Fruit fly (Drosophila melanogaster) whole organism, adult: ENCODE results near the gene eIF5B.
A peak's percentile ranks its signal among the peaks of the same experiment; 100 is the strongest.

Experiments used
- CG11617 ChIP-seq: fragments of 200-800 bp; sonication (Bioruptor generic); optimal IDR thresholded peaks from 2 replicates; lab custom pipeline; 2017; ENCODE audit warnings: mild to moderate bottlenecking, missing biosample characterization, missing genetic modification reagents, missing genetic modification characterization
- CG12768 ChIP-seq: fragments of 200-800 bp; sonication (Bioruptor generic); optimal IDR thresholded peaks from 2 replicates; lab custom pipeline; 2017; ENCODE audit warnings: missing biosample characterization, missing genetic modification characterization, mild to moderate bottlenecking, moderate library complexity, missing genetic modification reagents
- CG14711 ChIP-seq: fragments of 200-800 bp; sonication (Bioruptor generic); optimal IDR thresholded peaks from 2 replicates; lab custom pipeline; 2018; ENCODE audit warnings: missing biosample characterization, mild to moderate bottlenecking, missing genetic modification characterization, moderate library complexity
- CG1620 ChIP-seq: fragments of 200-800 bp; sonication (Bioruptor generic); optimal IDR thresholded peaks from 2 replicates; lab custom pipeline; 2016; ENCODE audit warnings: missing biosample characterization, missing genetic modification characterization
- CG33017 ChIP-seq: fragments of 200-800 bp; sonication (Bioruptor generic); optimal IDR thresholded peaks from 2 replicates; lab custom pipeline; 2018; ENCODE audit warnings: missing biosample characterization, mild to moderate bottlenecking, missing genetic modification characterization, moderate library complexity
- CG5204 ChIP-seq: fragments of 200-800 bp; sonication (Bioruptor generic); optimal IDR thresholded peaks from 2 replicates; lab custom pipeline; 2016; ENCODE audit warnings: missing biosample characterization, missing genetic modification characterization
- CG7045 ChIP-seq: fragments of 200-800 bp; sonication (Bioruptor generic); optimal IDR thresholded peaks from 2 replicates; lab custom pipeline; 2017; ENCODE audit warnings: missing biosample characterization, mild to moderate bottlenecking, missing genetic modification characterization
- CG7101 ChIP-seq: fragments of 200-800 bp; sonication (Bioruptor generic); optimal IDR thresholded peaks from 2 replicates; lab custom pipeline; 2018; ENCODE audit warnings: missing biosample characterization, mild to moderate bottlenecking, missing genetic modification characterization, moderate library complexity
- Clk ChIP-seq: fragments of 200-800 bp; sonication (Bioruptor generic); optimal IDR thresholded peaks from 2 replicates; lab custom pipeline; 2017; ENCODE audit warnings: missing biosample characterization, missing genetic modification characterization
- Crg-1 ChIP-seq: fragments of 200-800 bp; sonication (Bioruptor generic); optimal IDR thresholded peaks from 2 replicates; lab custom pipeline; 2016; ENCODE audit warnings: missing biosample characterization, missing genetic modification characterization
- Hr96 ChIP-seq: fragments of 200-800 bp; sonication (Bioruptor generic); optimal IDR thresholded peaks from 2 replicates; lab custom pipeline; 2016; ENCODE audit warnings: missing biosample characterization, missing genetic modification characterization
- Mnt ChIP-seq: fragments of 200-800 bp; sonication (Bioruptor generic); optimal IDR thresholded peaks from 2 replicates; lab custom pipeline; 2016; ENCODE audit warnings: missing biosample characterization, mild to moderate bottlenecking, missing genetic modification characterization
- bab1 ChIP-seq: fragments of 200-800 bp; sonication (Bioruptor generic); optimal IDR thresholded peaks from 3 replicates; lab custom pipeline; 2019; ENCODE audit warnings: missing biosample characterization, mild to moderate bottlenecking, missing genetic modification characterization, moderate library complexity
- cic ChIP-seq: fragments of 200-800 bp; sonication (Bioruptor generic); optimal IDR thresholded peaks from 2 replicates; lab custom pipeline; 2017; ENCODE audit warnings: missing biosample characterization, mild to moderate bottlenecking, missing genetic modification characterization, moderate library complexity
- cnc ChIP-seq, 2 experiments: fragments of >200 bp; optimal IDR thresholded peaks; 2 replicates each; lab custom pipeline; 2017
- kay ChIP-seq: fragments of 200-800 bp; sonication (Bioruptor generic); peaks from one replicate; lab custom pipeline; 2016; ENCODE audit warnings: missing biosample characterization, missing genetic modification characterization, borderline replicate concordance
- ovo ChIP-seq: fragments of 200-800 bp; sonication (Bioruptor generic); optimal IDR thresholded peaks from 2 replicates; lab custom pipeline; 2016; ENCODE audit warnings: missing biosample characterization, missing genetic modification characterization
- pad ChIP-seq: fragments of 200-800 bp; sonication (Bioruptor generic); optimal IDR thresholded peaks from 3 replicates; lab custom pipeline; 2017; ENCODE audit warnings: missing biosample characterization, missing genetic modification characterization, mild to moderate bottlenecking, moderate library complexity, missing genetic modification reagents
- tj ChIP-seq: fragments of 200-800 bp; sonication (Bioruptor generic); optimal IDR thresholded peaks from 3 replicates; lab custom pipeline; 2017; ENCODE audit warnings: missing biosample characterization, mild to moderate bottlenecking, missing genetic modification characterization, moderate library complexity
- toe ChIP-seq: fragments of 200-800 bp; sonication (Bioruptor generic); optimal IDR thresholded peaks from 2 replicates; lab custom pipeline; 2016; ENCODE audit warnings: missing biosample characterization, missing genetic modification characterization

The eIF5B gene

dm6 chr3L:3452684-3453083 lies 8.1 kb downstream of the eIF5B start:
- TF ChIP-seq tj (GFP tag; lab: Kevin White, UChicago) = no peak
- no peak for TF ChIP-seq Clk (GFP tag; lab: Kevin White, UChicago)
- TF ChIP-seq CG5204 (GFP tag; lab: Kevin White, UChicago) = no peak
- TF ChIP-seq cnc (optimal IDR thresholded peaks at IDR 0.05; lab: Kevin White, UChicago) = no peak
- no peak for TF ChIP-seq kay

dm6 chr3L:3451774-3452173 lies 9.0 kb downstream of the eIF5B start:
- TF ChIP-seq tj (GFP tag; lab: Kevin White, UChicago) = peak; percentile 7
- no peak for TF ChIP-seq CG33017

DNA sequence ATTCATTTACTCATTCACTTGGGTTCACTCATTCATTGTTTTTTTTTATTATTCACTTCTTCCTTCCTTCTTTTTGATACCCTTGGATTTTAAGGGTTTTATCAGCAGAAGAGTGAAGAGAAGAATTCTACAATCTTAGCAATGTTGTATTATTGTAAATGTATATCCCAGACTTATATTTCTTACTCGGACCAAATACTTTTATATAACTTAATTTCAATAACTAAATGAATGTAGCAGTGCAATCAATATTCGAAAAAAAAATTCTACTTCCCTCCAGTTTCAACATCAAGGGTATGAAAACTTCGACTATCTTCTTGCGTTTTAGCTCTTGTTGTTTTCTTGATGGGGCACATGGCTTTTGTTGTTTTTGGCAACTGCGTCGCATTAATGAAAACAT lies 10.4 kb downstream of the eIF5B start:
- no peak for TF ChIP-seq ovo
- no peak for TF ChIP-seq CG7045 (GFP tag; lab: Kevin White, UChicago)
- no peak for TF ChIP-seq CG14711 (tag; lab: Kevin White, UChicago)
- TF ChIP-seq cic (GFP tag; lab: Kevin White, UChicago) = no peak
- no peak for TF ChIP-seq toe (GFP tag; lab: Kevin White, UChicago)
- no peak for TF ChIP-seq cnc (optimal IDR thresholded peaks at IDR 0.05; lab: Kevin White, UChicago)
- no peak for TF ChIP-seq CG33017
- no peak for TF ChIP-seq CG7101 (tag; lab: Kevin White, UChicago)
- TF ChIP-seq tj (GFP tag; lab: Kevin White, UChicago) = no peak
- no peak for TF ChIP-seq kay
- TF ChIP-seq CG1620 = no peak
- TF ChIP-seq Hr96 = no peak
- TF ChIP-seq CG5204 (GFP tag; lab: Kevin White, UChicago) = no peak

DNA sequence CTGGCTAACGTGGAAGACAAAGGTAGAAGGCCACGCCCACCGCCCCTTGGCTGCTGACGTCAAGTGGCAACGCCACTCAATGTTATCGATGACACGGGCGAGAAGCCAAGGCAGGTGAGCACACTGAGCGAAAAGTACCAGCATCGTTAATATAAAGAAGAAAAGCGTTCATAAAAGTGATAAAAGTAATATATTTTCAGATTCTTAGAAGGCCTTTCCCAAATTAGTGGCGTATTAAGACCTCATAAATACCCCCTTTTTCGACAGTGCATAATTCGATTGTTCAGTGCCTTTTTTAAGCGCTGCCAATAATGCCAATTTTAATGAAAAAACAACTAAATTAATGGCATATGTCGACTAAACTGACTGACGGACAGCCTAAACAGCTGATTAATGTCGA lies 11.1 kb downstream of the eIF5B start:
- TF ChIP-seq CG7101 (tag; lab: Kevin White, UChicago) (no peak), bab1 (GFP tag; lab: Kevin White, UChicago) (no peak), Mnt (GFP tag; lab: Kevin White, UChicago) (no peak), CG12768 (GFP tag; lab: Kevin White, UChicago) (no peak), CG1620 (no peak), Clk (GFP tag; lab: Kevin White, UChicago) (no peak), ovo (no peak), Crg-1 (GFP tag; lab: Kevin White, UChicago) (no peak), cic (GFP tag; lab: Kevin White, UChicago) (no peak), CG11617 (GFP tag; lab: Kevin White, UChicago) (no peak), kay (no peak), CG5204 (GFP tag; lab: Kevin White, UChicago) (no peak), pad (no peak), toe (GFP tag; lab: Kevin White, UChicago) (no peak), Hr96 (no peak), CG7045 (GFP tag; lab: Kevin White, UChicago) (no peak), tj (GFP tag; lab: Kevin White, UChicago) (no peak), CG33017 (no peak)

DNA sequence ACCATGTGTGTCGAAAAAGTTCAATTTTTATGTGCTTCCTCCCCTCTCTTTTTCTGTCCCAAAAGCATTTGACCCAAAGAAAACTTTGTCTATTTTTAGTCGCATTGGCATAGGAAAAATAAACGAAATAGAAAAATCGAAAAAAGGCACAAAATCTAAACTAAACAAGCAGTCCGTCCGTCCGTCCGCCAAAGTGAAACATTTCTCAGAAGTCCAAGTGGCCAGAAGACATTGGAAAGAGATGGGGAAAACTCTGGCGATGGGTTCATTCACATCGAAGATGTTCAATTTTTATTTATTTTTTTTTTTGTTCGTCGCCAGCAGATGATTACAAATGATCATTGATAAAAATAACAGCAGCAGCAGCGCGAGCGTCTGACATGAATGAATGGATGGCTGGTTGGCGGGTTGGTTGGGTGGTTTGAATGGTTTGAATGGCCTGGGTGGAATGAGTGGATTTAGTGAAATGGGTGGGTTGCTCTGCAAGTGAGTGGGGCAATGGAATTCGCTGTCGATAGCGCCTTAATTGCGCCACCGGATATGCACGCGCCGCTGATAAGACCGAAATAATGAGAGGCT lies 12.7 kb downstream of the eIF5B start:
- TF ChIP-seq Crg-1 (GFP tag; lab: Kevin White, UChicago) = no peak
- no peak for TF ChIP-seq CG7045 (GFP tag; lab: Kevin White, UChicago)

- TF ChIP-seq toe (GFP tag; lab: Kevin White, UChicago) (no peak), tj (GFP tag; lab: Kevin White, UChicago) (no peak), bab1 (GFP tag; lab: Kevin White, UChicago) (no peak), kay (no peak)
These were observed 16.5 kb downstream of the eIF5B start for dm6 chr3L:3444246-3444785.

- TF ChIP-seq CG1620 (no peak), CG11617 (GFP tag; lab: Kevin White, UChicago) (no peak), cnc (optimal IDR thresholded peaks at IDR 0.05; lab: Kevin White, UChicago) (no peak), kay (no peak), toe (GFP tag; lab: Kevin White, UChicago) (no peak), CG14711 (tag; lab: Kevin White, UChicago) (no peak), tj (GFP tag; lab: Kevin White, UChicago) (no peak), CG7045 (GFP tag; lab: Kevin White, UChicago) (no peak), Mnt (GFP tag; lab: Kevin White, UChicago) (no peak), pad (no peak), CG33017 (no peak), ovo (no peak), Clk (GFP tag; lab: Kevin White, UChicago) (no peak), Hr96 (no peak), CG7101 (tag; lab: Kevin White, UChicago) (no peak), Crg-1 (GFP tag; lab: Kevin White, UChicago) (no peak)
These were observed 17.8 kb downstream of the eIF5B start for dm6 chr3L:3442751-3443524.
